Worm (Caenorhabditis elegans): Measurements from ENCODE around the gene Y56A3A.2.

ce11 chrIII:11902782-11903181, 40.7 kb upstream of the Y56A3A.2 start:
- TF ChIP-seq him-1 (tag; optimal IDR thresholded peaks at IDR 0.05): no peak
- no peak for TF ChIP-seq dao-5 (tag; optimal IDR thresholded peaks at IDR 0.05)
- no peak for TF ChIP-seq W03F9.2 (tag; optimal IDR thresholded peaks at IDR 0.05)
